Worm (Caenorhabditis elegans): Measurements from ENCODE around the gene spin-2.

DNA sequence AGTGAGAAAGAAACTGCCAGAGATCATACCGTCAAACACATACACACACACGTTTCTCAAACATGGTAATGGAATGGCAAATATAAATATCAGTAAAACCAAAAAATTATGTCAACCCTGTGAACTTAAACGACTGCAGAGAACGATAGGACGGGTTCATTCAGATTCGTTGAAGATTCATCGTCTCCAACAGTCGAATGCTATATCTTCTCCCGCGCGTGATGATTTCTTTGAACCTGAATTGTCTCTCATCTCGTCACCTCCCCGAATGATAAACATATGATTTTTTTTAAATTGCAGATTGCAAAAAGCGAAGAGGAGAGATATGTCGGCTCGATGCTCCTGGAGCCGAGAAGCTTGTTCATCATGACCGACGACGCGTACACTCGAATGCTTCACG lies 24.1 kb downstream of the spin-2 start:
- TF ChIP-seq aly-1 (tag; optimal IDR thresholded peaks at IDR 0.05): no peak
- no peak for TF ChIP-seq hnd-1 (tag; optimal IDR thresholded peaks at IDR 0.05)
- TF ChIP-seq pes-1 (GFP tag; IDR thresholded peaks at IDR 0.05): no peak
- TF ChIP-seq ama-1 (optimal IDR thresholded peaks at IDR 0.05): no peak
- TF ChIP-seq flt-1 (GFP tag; IDR thresholded peaks at IDR 0.05): no peak
- TF ChIP-seq scrt-1 (GFP tag; IDR thresholded peaks at IDR 0.05): no peak
- no peak for TF ChIP-seq ceh-13 (GFP tag; optimal IDR thresholded peaks at IDR 0.05)
- TF ChIP-seq tbx-37 (GFP tag; conservative IDR thresholded peaks at IDR 0.05): no peak
- no peak for TF ChIP-seq F13C5.2 (tag; optimal IDR thresholded peaks at IDR 0.05)
